Worm (Caenorhabditis elegans) whole organism, L4/young adult: ENCODE data around the gene C55B6.4.

Experiments used
- W03F9.2 ChIP-seq: fragments of 150-350 bp; optimal IDR thresholded peaks from 2 replicates; lab custom pipeline; 2014; ENCODE audit warnings: missing biosample characterization, missing genetic modification characterization
- dao-5 ChIP-seq: sonication (generic microtip); optimal IDR thresholded peaks from 2 replicates; lab custom pipeline; 2016; ENCODE audit warnings: missing genotype, missing genetic modification characterization, moderate library complexity, missing compliant biosample characterization
- him-1 ChIP-seq: sonication (generic microtip); optimal IDR thresholded peaks from 2 replicates; lab custom pipeline; 2016; ENCODE audit warnings: missing genotype, missing genetic modification reagents, missing genetic modification characterization, missing compliant biosample characterization

- TF ChIP-seq W03F9.2 (tag; lab: Kevin White, UChicago) = no peak
- TF ChIP-seq him-1 (tag; lab: Kevin White, UChicago) = no peak
- TF ChIP-seq dao-5 (tag; lab: Kevin White, UChicago) = no peak
Measured at ce11 chrX:7157483-7157882, 30.0 kb downstream of the C55B6.4 start.
